Worm (Caenorhabditis elegans) whole organism, late embryonic: ENCODE results near the gene K04F1.9.

ENCODE experiments used
- ceh-22 ChIP-seq: sonication (generic microtip); optimal IDR thresholded peaks from 2 replicates; lab custom pipeline; 2017; ENCODE audit warnings: missing biosample characterization, missing genetic modification characterization
- ceh-48 ChIP-seq: sonication (generic microtip); optimal IDR thresholded peaks from 2 replicates; lab custom pipeline; 2016; ENCODE audit warnings: missing genetic modification characterization, inconsistent platforms, missing compliant biosample characterization
- ceh-6 ChIP-seq: fragments of 200-800 bp; sonication (Bioruptor generic); optimal IDR thresholded peaks from 2 replicates; lab custom pipeline; 2018; ENCODE audit warnings: mild to moderate bottlenecking, missing genetic modification characterization, missing compliant biosample characterization
- ceh-9 ChIP-seq: sonication (generic microtip); optimal IDR thresholded peaks from 2 replicates; lab custom pipeline; 2016; ENCODE audit warnings: mild to moderate bottlenecking, missing genetic modification characterization, inconsistent platforms, missing compliant biosample characterization
- dmd-4 ChIP-seq: sonication (generic microtip); optimal IDR thresholded peaks from 2 replicates; lab custom pipeline; 2016; ENCODE audit warnings: borderline replicate concordance, missing genetic modification characterization, missing compliant biosample characterization
- dve-1 ChIP-seq: sonication (generic microtip); optimal IDR thresholded peaks from 2 replicates; lab custom pipeline; 2017; ENCODE audit warnings: antibody characterized with exemption, mild to moderate bottlenecking, missing genetic modification characterization, missing compliant biosample characterization
- elt-2 ChIP-seq: sonication (generic microtip); optimal IDR thresholded peaks from 2 replicates; lab custom pipeline; 2016; ENCODE audit warnings: missing genetic modification reagents, missing genetic modification characterization, missing compliant biosample characterization
- eyg-1 ChIP-seq: sonication (generic microtip); optimal IDR thresholded peaks from 2 replicates; lab custom pipeline; 2016; ENCODE audit warnings: missing genotype, missing genetic modification characterization, missing compliant biosample characterization
- gmeb-2 ChIP-seq: sonication (generic microtip); optimal IDR thresholded peaks from 2 replicates; lab custom pipeline; 2016; ENCODE audit warnings: missing genetic modification characterization, inconsistent platforms, missing compliant biosample characterization
- nhr-11 ChIP-seq: fragments of 150-350 bp; optimal IDR thresholded peaks from 2 replicates; lab custom pipeline; 2014; ENCODE audit warnings: missing biosample characterization, missing genetic modification characterization
- nhr-232 ChIP-seq: sonication (generic microtip); optimal IDR thresholded peaks from 2 replicates; lab custom pipeline; 2016; ENCODE audit warnings: missing genetic modification characterization, missing compliant biosample characterization
- pha-2 ChIP-seq: sonication (generic microtip); optimal IDR thresholded peaks from 2 replicates; lab custom pipeline; 2017; ENCODE audit warnings: mild to moderate bottlenecking, missing genetic modification characterization, missing compliant biosample characterization
- pha-4 ChIP-seq: fragments of 150-350 bp; optimal IDR thresholded peaks from 2 replicates; lab custom pipeline; 2018; ENCODE audit warnings: missing biosample characterization, missing genetic modification reagents, missing genetic modification characterization
- sdc-2 ChIP-seq: sonication (generic microtip); optimal IDR thresholded peaks from 2 replicates; lab custom pipeline; 2016; ENCODE audit warnings: missing genotype, missing genetic modification characterization, missing compliant biosample characterization

DNA sequence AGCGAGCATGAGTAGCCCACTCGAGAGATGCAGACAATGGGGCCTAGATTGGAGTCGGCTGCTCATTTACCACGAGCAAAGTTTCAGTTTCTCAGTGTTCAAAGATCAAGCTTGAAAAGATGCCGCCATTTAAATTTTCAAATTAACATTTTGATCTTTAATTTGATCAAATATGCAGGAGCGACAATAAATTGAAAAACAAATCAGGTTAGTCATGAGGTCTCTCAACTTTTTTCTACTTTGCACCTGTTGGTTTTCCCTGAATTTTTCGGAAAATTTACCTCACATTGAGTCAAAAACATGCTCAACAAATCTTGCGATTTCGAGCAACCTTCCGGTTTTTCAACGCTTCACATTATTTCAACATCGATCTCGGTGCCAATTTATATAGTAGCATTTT, 20.3 kb downstream of the K04F1.9 start, which contains the start of gene srh-5:
- no peak for TF ChIP-seq dve-1 (tag; lab: Kevin White, UChicago)
- no peak for TF ChIP-seq dmd-4 (tag; lab: Kevin White, UChicago)
- no peak for TF ChIP-seq sdc-2 (tag; lab: Kevin White, UChicago)
- TF ChIP-seq ceh-22 (tag; lab: Kevin White, UChicago) = no peak
- no peak for TF ChIP-seq nhr-232 (tag; lab: Kevin White, UChicago)
- TF ChIP-seq gmeb-2 (tag; lab: Kevin White, UChicago) = no peak
- no peak for TF ChIP-seq ceh-9
- TF ChIP-seq ceh-48 = no peak
- TF ChIP-seq eyg-1 (tag; lab: Kevin White, UChicago) = no peak
- no peak for TF ChIP-seq elt-2 (tag; lab: Kevin White, UChicago)
- TF ChIP-seq ceh-6 (GFP tag; lab: Kevin White, UChicago) = no peak
- no peak for TF ChIP-seq pha-4
- TF ChIP-seq nhr-11 = no peak
- no peak for TF ChIP-seq pha-2
